Worm (Caenorhabditis elegans): ENCODE measurements around the gene E02H9.13.

- TF ChIP-seq ceh-32 (tag; optimal IDR thresholded peaks at IDR 0.05; ENCODE audit: poor library complexity) (no peak), unc-62 (GFP tag; optimal IDR thresholded peaks at IDR 0.05 in 1 of 2) (no peak), unc-62 (tag; optimal IDR thresholded peaks at IDR 0.05) (no peak), zag-1 (tag; optimal IDR thresholded peaks at IDR 0.05) (no peak), pha-4 (GFP tag; IDR thresholded peaks at IDR 0.05) (no peak), pha-4 (tag; optimal IDR thresholded peaks at IDR 0.05) (no peak), nhr-42 (GFP tag; IDR thresholded peaks at IDR 0.05) (no peak), F49E8.2 (tag; optimal IDR thresholded peaks at IDR 0.05; ENCODE audit: borderline replicate concordance) (no peak), nhr-111 (GFP tag; optimal IDR thresholded peaks at IDR 0.05) (no peak)
These were observed 16.3 kb upstream of the E02H9.13 start, which contains the start of gene nhr-121 for ce11 chrIII:2454757-2455306.
